Worm (Caenorhabditis elegans): Measurements from ENCODE around the gene Y49F6B.2.

Y49F6B.2 gene

DNA sequence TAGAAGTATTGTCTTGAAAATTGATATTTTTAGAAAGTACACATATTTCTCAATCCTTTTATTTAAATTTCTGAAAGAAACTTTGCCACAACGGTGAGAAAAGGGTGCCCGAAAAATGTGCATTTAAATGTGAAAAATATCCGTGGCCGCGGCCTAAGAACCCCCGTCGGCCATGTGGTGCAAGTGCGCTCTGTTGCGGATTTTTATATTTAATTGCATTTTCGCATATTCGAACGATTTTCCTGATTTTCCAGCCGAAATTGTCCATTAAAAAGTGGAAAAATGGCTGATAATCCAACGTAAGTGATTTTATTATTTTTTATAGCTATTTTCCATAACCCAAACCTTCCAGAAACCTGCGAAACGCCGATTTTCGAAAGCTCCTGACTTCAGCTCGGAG, 20.5 kb upstream of the Y49F6B.2 start, which contains the start of gene smu-2 (continued):
- peak; percentile 68 for TF ChIP-seq vab-15 (tag; optimal IDR thresholded peaks at IDR 0.05)
- peak; percentile 41 for TF ChIP-seq snpc-4 (tag; optimal IDR thresholded peaks at IDR 0.05)
- TF ChIP-seq ceh-90 (tag; optimal IDR thresholded peaks at IDR 0.05), result peak; percentile 84
- no peak for TF ChIP-seq hlh-4 (tag; optimal IDR thresholded peaks at IDR 0.05)
- TF ChIP-seq swsn-7 (tag; optimal IDR thresholded peaks at IDR 0.05), result no peak
- TF ChIP-seq nhr-85 (tag), result peak; percentile 83
- no peak for TF ChIP-seq nhr-12 (tag; optimal IDR thresholded peaks at IDR 0.05)
- TF ChIP-seq nhr-77 (tag; optimal IDR thresholded peaks at IDR 0.05), result no peak
- TF ChIP-seq nhr-20 (tag; optimal IDR thresholded peaks at IDR 0.05), result peak; percentile 56
- no peak for TF ChIP-seq ets-5 (GFP tag; IDR thresholded peaks at IDR 0.05)
- TF ChIP-seq dsc-1 (tag; optimal IDR thresholded peaks at IDR 0.05), result no peak
- no peak for TF ChIP-seq ceh-63 (GFP tag; optimal IDR thresholded peaks at IDR 0.05)
- peak; percentile 97 for TF ChIP-seq rnt-1 (tag; optimal IDR thresholded peaks at IDR 0.05)
- peak; percentile 65 for TF ChIP-seq fkh-8 (tag; optimal IDR thresholded peaks at IDR 0.05)
- peak; percentile 44 for TF ChIP-seq fkh-10 (GFP tag; optimal IDR thresholded peaks at IDR 0.05)
- no peak for TF ChIP-seq blmp-1 (tag; optimal IDR thresholded peaks at IDR 0.05)
- TF ChIP-seq F16B12.6 (tag; optimal IDR thresholded peaks at IDR 0.05), result peak; percentile 53
- peak; percentile 69 to 75 for TF ChIP-seq lsy-2 (tag; optimal IDR thresholded peaks at IDR 0.05)
- no peak for TF ChIP-seq nhr-47 (tag; optimal IDR thresholded peaks at IDR 0.05)
- no peak for TF ChIP-seq ceh-8 (GFP tag; optimal IDR thresholded peaks at IDR 0.05)
- TF ChIP-seq C04F5.9 (tag; optimal IDR thresholded peaks at IDR 0.05), result peak; percentile 67
- TF ChIP-seq aly-2 (tag; optimal IDR thresholded peaks at IDR 0.05), result no peak
- no peak for TF ChIP-seq egl-27 (tag; optimal IDR thresholded peaks at IDR 0.05)
- TF ChIP-seq sup-37 (GFP tag; optimal IDR thresholded peaks at IDR 0.05), result no peak
- no peak for TF ChIP-seq nhr-84 (tag; optimal IDR thresholded peaks at IDR 0.05)
- no peak for TF ChIP-seq nhr-71 (tag; optimal IDR thresholded peaks at IDR 0.05)
- peak; percentile 82 for TF ChIP-seq irx-1 (tag; optimal IDR thresholded peaks at IDR 0.05)
- peak; percentile 25 for TF ChIP-seq egl-13 (tag; optimal IDR thresholded peaks at IDR 0.05)
- TF ChIP-seq mef-2 (tag; optimal IDR thresholded peaks at IDR 0.05), result no peak
- no peak for TF ChIP-seq snu-23 (GFP tag; optimal IDR thresholded peaks at IDR 0.05)
- TF ChIP-seq alr-1 (tag; optimal IDR thresholded peaks at IDR 0.05; ENCODE audit: borderline replicate concordance), result no peak
- no peak for TF ChIP-seq hlh-17 (GFP tag; optimal IDR thresholded peaks at IDR 0.05; ENCODE audit: borderline replicate concordance)
- peak; percentile 82 for TF ChIP-seq fkh-4 (tag; optimal IDR thresholded peaks at IDR 0.05; ENCODE audit: borderline replicate concordance)
- peak; percentile 49 for TF ChIP-seq unc-86 (tag; optimal IDR thresholded peaks at IDR 0.05)
- TF ChIP-seq fos-1 (tag; optimal IDR thresholded peaks at IDR 0.05), result no peak
- no peak for TF ChIP-seq hpl-2 (GFP tag; optimal IDR thresholded peaks at IDR 0.05)
- TF ChIP-seq efl-1 (optimal IDR thresholded peaks at IDR 0.05), result peak; percentile 71 to 73
- TF ChIP-seq efl-1 (GFP tag; optimal IDR thresholded peaks at IDR 0.05 in 1 of 2), result peak; percentile 71 to 96
- TF ChIP-seq ztf-4 (tag; optimal IDR thresholded peaks at IDR 0.05), result no peak
- no peak for TF ChIP-seq lin-14 (GFP tag; optimal IDR thresholded peaks at IDR 0.05)
- peak; percentile 28 for TF ChIP-seq lin-13 (GFP tag; optimal IDR thresholded peaks at IDR 0.05)
- TF ChIP-seq ceh-82 (tag; optimal IDR thresholded peaks at IDR 0.05), result peak; percentile 24 to 81 (median 55)
- TF ChIP-seq mab-9 (GFP tag; IDR thresholded peaks at IDR 0.05), result peak; percentile 54
- peak; percentile 62 for TF ChIP-seq pax-3 (tag; optimal IDR thresholded peaks at IDR 0.05)
- TF ChIP-seq zag-1 (tag; optimal IDR thresholded peaks at IDR 0.05), result no peak
- TF ChIP-seq sox-4 (tag; optimal IDR thresholded peaks at IDR 0.05), result peak; percentile 66
- no peak for TF ChIP-seq C34B4.2 (tag; optimal IDR thresholded peaks at IDR 0.05)
- TF ChIP-seq xbp-1 (tag; optimal IDR thresholded peaks at IDR 0.05), result peak; percentile 62

All from whole organism, L1 larva.